Fruit fly (Drosophila melanogaster): ENCODE data around the gene CG31560.

CG31560 gene

dm6 chr3R:6351696-6352378 is 42.1 kb downstream of the CG31560 start:
- TF ChIP-seq CG17801 (GFP tag; optimal IDR thresholded peaks at IDR 0.05; ENCODE audit: partially characterized antibody) = no peak

dm6 chr3R:6352436-6352835 is 42.7 kb downstream of the CG31560 start:
- no peak for TF ChIP-seq CG17801 (GFP tag; optimal IDR thresholded peaks at IDR 0.05; ENCODE audit: partially characterized antibody)

dm6 chr3R:6352893-6353623 is 43.3 kb downstream of the CG31560 start:
- no peak for TF ChIP-seq CG17801 (GFP tag; optimal IDR thresholded peaks at IDR 0.05; ENCODE audit: partially characterized antibody)

dm6 chr3R:6353624-6354352 is 44.0 kb downstream of the CG31560 start:
- TF ChIP-seq CG17801 (GFP tag; optimal IDR thresholded peaks at IDR 0.05; ENCODE audit: partially characterized antibody) = peak; percentile 58

dm6 chr3R:6354408-6354807 is 44.6 kb downstream of the CG31560 start:
- no peak for TF ChIP-seq CG17801 (GFP tag; optimal IDR thresholded peaks at IDR 0.05; ENCODE audit: partially characterized antibody)

Data from ovary, adult (tissue).